Worm (Caenorhabditis elegans) whole organism, young adult: Measurements from ENCODE around the gene lin-2.

Source experiments
- C06A6.2 ChIP-seq: fragments of 200-800 bp; sonication (Bioruptor generic); conservative IDR thresholded peaks from 2 replicates; pipeline ENCODE4 v1.3.6; 2022; ENCODE audit warnings: missing genetic modification characterization, missing compliant biosample characterization
- K12H6.12 ChIP-seq: fragments of 200-800 bp; sonication (Bioruptor generic); optimal IDR thresholded peaks from 2 replicates; lab custom pipeline; 2018; ENCODE audit warnings: mild to moderate bottlenecking, missing genetic modification characterization, missing compliant biosample characterization
- Y53G8AR.9 ChIP-seq: fragments of 200-800 bp; sonication (Bioruptor generic); conservative IDR thresholded peaks from 2 replicates; pipeline ENCODE4 v1.3.6; 2022; ENCODE audit warnings: missing genetic modification reagents, missing genetic modification characterization, missing compliant biosample characterization
- Y67H2A.10 ChIP-seq: fragments of 200-800 bp; sonication (Bioruptor generic); conservative IDR thresholded peaks from 2 replicates; pipeline ENCODE4 v1.3.6; 2022; ENCODE audit warnings: missing genetic modification reagents, missing genetic modification characterization, missing compliant biosample characterization
- ceh-79 ChIP-seq: sonication (generic microtip); optimal IDR thresholded peaks from 2 replicates; lab custom pipeline; 2017; ENCODE audit warnings: mild to moderate bottlenecking, missing genetic modification characterization, missing compliant biosample characterization
- efl-1 ChIP-seq: fragments of 150-350 bp; optimal IDR thresholded peaks from 2 replicates; lab custom pipeline; 2014; ENCODE audit warnings: missing biosample characterization, missing genetic modification reagents, missing genetic modification characterization
- egrh-3 ChIP-seq: fragments of 200-800 bp; sonication (Bioruptor generic); IDR thresholded peaks from 2 replicates; pipeline ENCODE4 v1.3.6; 2022; ENCODE audit warnings: missing genetic modification reagents, missing genetic modification characterization, missing compliant biosample characterization
- lir-1 ChIP-seq: fragments of 200-800 bp; sonication (Bioruptor generic); conservative IDR thresholded peaks from 2 replicates; pipeline ENCODE4 v1.3.6; 2022; ENCODE audit warnings: missing genetic modification reagents, missing genetic modification characterization, missing compliant biosample characterization
- mcd-1 ChIP-seq: fragments of 200-800 bp; sonication (Bioruptor generic); IDR thresholded peaks from 2 replicates; pipeline ENCODE4 v1.3.6; 2022; ENCODE audit warnings: missing genetic modification reagents, missing genetic modification characterization, missing compliant biosample characterization
- mxl-1 ChIP-seq: sonication (generic microtip); optimal IDR thresholded peaks from 2 replicates; lab custom pipeline; 2016; ENCODE audit warnings: missing genetic modification characterization, missing compliant biosample characterization
- nfya-1 ChIP-seq: sonication (generic microtip); optimal IDR thresholded peaks from 2 replicates; lab custom pipeline; 2017; ENCODE audit warnings: antibody characterized with exemption, missing compliant biosample characterization, missing genetic modification characterization, borderline replicate concordance; ENCODE audit not compliant: insufficient read depth
- pbrm-1 ChIP-seq: fragments of 200-800 bp; sonication (Bioruptor generic); IDR thresholded peaks from 2 replicates; pipeline ENCODE4 v1.3.6; 2022; ENCODE audit warnings: missing genetic modification reagents, missing genetic modification characterization, missing compliant biosample characterization
- tbp1 ChIP-seq: fragments of 200-800 bp; sonication (Bioruptor generic); optimal IDR thresholded peaks from 2 replicates; lab custom pipeline; 2018; ENCODE audit warnings: mild to moderate bottlenecking, missing genetic modification characterization, missing compliant biosample characterization
- unc-62 ChIP-seq: fragments of 150-350 bp; optimal IDR thresholded peaks from 2 replicates; lab custom pipeline; 2014; ENCODE audit warnings: missing biosample characterization, missing genetic modification reagents, missing genetic modification characterization

DNA sequence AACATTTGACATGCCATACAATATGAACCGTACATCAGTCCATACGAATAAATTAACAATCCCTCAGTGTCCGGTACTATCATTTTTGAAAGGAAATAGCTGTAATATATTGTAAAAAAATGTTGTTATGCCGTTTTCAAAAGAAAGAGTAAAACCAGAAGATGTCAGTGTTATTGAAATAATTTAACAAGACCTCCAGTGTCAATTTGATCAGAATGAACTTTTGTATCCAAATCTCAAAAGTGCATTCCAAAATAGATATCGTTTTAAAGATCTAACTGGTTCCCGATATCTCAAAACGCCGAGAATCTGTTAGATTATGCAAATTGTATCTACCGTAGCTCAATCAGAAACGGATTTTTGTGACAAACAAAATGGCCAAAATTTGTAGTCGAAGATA lies 47.7 kb upstream of the lin-2 start, which contains the start of gene odr-7:
- TF ChIP-seq unc-62 (GFP tag; lab: Kevin White, UChicago) (no peak), mxl-1 (tag; lab: Kevin White, UChicago) (no peak), C06A6.2 (GFP tag; lab: Robert Waterston, UW) (no peak), K12H6.12 (tag; lab: Kevin White, UChicago) (no peak), nfya-1 (no peak), tbp1 (GFP tag; lab: Kevin White, UChicago) (no peak), ceh-79 (tag; lab: Kevin White, UChicago) (no peak), mcd-1 (GFP tag; lab: Robert Waterston, UW) (no peak), Y53G8AR.9 (GFP tag; lab: Robert Waterston, UW) (no peak), pbrm-1 (GFP tag; lab: Robert Waterston, UW) (no peak), Y67H2A.10 (GFP tag; lab: Robert Waterston, UW) (no peak), egrh-3 (GFP tag; lab: Robert Waterston, UW) (no peak), efl-1 (GFP tag; lab: Kevin White, UChicago) (no peak), lir-1 (GFP tag; lab: Robert Waterston, UW) (no peak)
